Fruit fly (Drosophila melanogaster) whole organism, pupa: Measurements from ENCODE around the gene CG3961.

Experiments used
- CG10348 ChIP-seq: fragments of 200-800 bp; sonication (Bioruptor generic); IDR thresholded peaks from 2 replicates; pipeline ENCODE4 v1.3.6; 2022; ENCODE audit warnings: missing biosample characterization, missing genetic modification characterization
- CG12605 ChIP-seq: fragments of 200-800 bp; sonication (Bioruptor generic); IDR thresholded peaks from 2 replicates; pipeline ENCODE4 v1.3.6; 2022; ENCODE audit warnings: missing biosample characterization, missing genetic modification characterization
- CG13204 ChIP-seq: fragments of 200-800 bp; sonication (Bioruptor generic); optimal IDR thresholded peaks from 2 replicates; lab custom pipeline; 2018; ENCODE audit warnings: missing biosample characterization, mild to moderate bottlenecking, missing genetic modification characterization, moderate library complexity
- CG14655 ChIP-seq: fragments of 200-800 bp; sonication (Bioruptor generic); optimal IDR thresholded peaks from 3 replicates; lab custom pipeline; 2017; ENCODE audit warnings: mild to moderate bottlenecking, missing biosample characterization, missing genetic modification reagents, missing genetic modification characterization
- CG15710 ChIP-seq: fragments of 200-800 bp; sonication (Bioruptor generic); optimal IDR thresholded peaks from 2 replicates; lab custom pipeline; 2018; ENCODE audit warnings: missing biosample characterization, mild to moderate bottlenecking, missing genetic modification characterization, moderate library complexity
- CG17806 ChIP-seq: fragments of 200-800 bp; sonication (Bioruptor generic); optimal IDR thresholded peaks from 2 replicates; lab custom pipeline; 2018; ENCODE audit warnings: missing biosample characterization, mild to moderate bottlenecking, missing genetic modification characterization, moderate library complexity
- CG32121 ChIP-seq: fragments of 200-800 bp; sonication (Bioruptor generic); IDR thresholded peaks from 2 replicates; pipeline ENCODE4 v1.3.6; 2022; ENCODE audit warnings: missing biosample characterization, missing genetic modification characterization
- CG34367 ChIP-seq: fragments of 200-800 bp; sonication (Bioruptor generic); optimal IDR thresholded peaks from 2 replicates; lab custom pipeline; 2018; ENCODE audit warnings: missing biosample characterization, mild to moderate bottlenecking, missing genetic modification characterization
- CG4496 ChIP-seq: fragments of 200-800 bp; sonication (Bioruptor generic); IDR thresholded peaks from 3 replicates; pipeline ENCODE4 v1.3.6; 2022; ENCODE audit warnings: missing biosample characterization, missing genetic modification characterization
- CG8159 ChIP-seq: fragments of 200-800 bp; sonication (Bioruptor generic); optimal IDR thresholded peaks from 3 replicates; lab custom pipeline; 2018; ENCODE audit warnings: missing biosample characterization, mild to moderate bottlenecking, missing genetic modification characterization, moderate library complexity
- CG8301 ChIP-seq: fragments of 200-800 bp; sonication (Bioruptor generic); optimal IDR thresholded peaks from 2 replicates; lab custom pipeline; 2018; ENCODE audit warnings: missing biosample characterization, mild to moderate bottlenecking, missing genetic modification characterization
- CG9948 ChIP-seq: fragments of 200-800 bp; sonication (Bioruptor generic); optimal IDR thresholded peaks from 2 replicates; lab custom pipeline; 2018; ENCODE audit warnings: missing biosample characterization, mild to moderate bottlenecking, missing genetic modification characterization, moderate library complexity
- D1 ChIP-seq: fragments of 200-800 bp; sonication (Bioruptor generic); optimal IDR thresholded peaks from 2 replicates; lab custom pipeline; 2018; ENCODE audit warnings: missing biosample characterization, mild to moderate bottlenecking, missing genetic modification characterization, moderate library complexity
- EcR ChIP-seq: fragments of 200-800 bp; sonication (Bioruptor generic); optimal IDR thresholded peaks from 3 replicates; lab custom pipeline; 2019; ENCODE audit warnings: missing biosample characterization, missing genetic modification characterization, mild to moderate bottlenecking, moderate library complexity, missing genetic modification reagents
- Ets98B ChIP-seq: fragments of 200-800 bp; sonication (Bioruptor generic); IDR thresholded peaks from 2 replicates; pipeline ENCODE4 v1.3.6; 2022; ENCODE audit warnings: missing biosample characterization, missing genetic modification characterization
- Pif1A ChIP-seq: fragments of 200-800 bp; sonication (Bioruptor generic); optimal IDR thresholded peaks from 3 replicates; lab custom pipeline; 2016; ENCODE audit warnings: missing biosample characterization, missing genetic modification characterization
- Pif1B ChIP-seq: fragments of 200-800 bp; sonication (Bioruptor generic); optimal IDR thresholded peaks from 3 replicates; lab custom pipeline; 2016; ENCODE audit warnings: missing biosample characterization, missing genetic modification characterization
- Snoo ChIP-seq: fragments of 200-800 bp; sonication (Bioruptor generic); optimal IDR thresholded peaks from 3 replicates; lab custom pipeline; 2017; ENCODE audit warnings: missing biosample characterization, mild to moderate bottlenecking, missing genetic modification characterization, inconsistent platforms
- fd96Ca ChIP-seq: fragments of 200-800 bp; sonication (Bioruptor generic); IDR thresholded peaks from 3 replicates; pipeline ENCODE4 v1.3.6; 2022; ENCODE audit warnings: missing biosample characterization, missing genetic modification characterization
- gl ChIP-seq: fragments of 200-800 bp; sonication (Bioruptor generic); optimal IDR thresholded peaks from 2 replicates; lab custom pipeline; 2018; ENCODE audit warnings: missing biosample characterization, mild to moderate bottlenecking, missing genetic modification characterization
- rn ChIP-seq: fragments of 200-800 bp; sonication (Bioruptor generic); IDR thresholded peaks from 2 replicates; pipeline ENCODE4 v1.3.6; 2022; ENCODE audit warnings: missing biosample characterization, missing genetic modification characterization

The CG3961 gene

DNA sequence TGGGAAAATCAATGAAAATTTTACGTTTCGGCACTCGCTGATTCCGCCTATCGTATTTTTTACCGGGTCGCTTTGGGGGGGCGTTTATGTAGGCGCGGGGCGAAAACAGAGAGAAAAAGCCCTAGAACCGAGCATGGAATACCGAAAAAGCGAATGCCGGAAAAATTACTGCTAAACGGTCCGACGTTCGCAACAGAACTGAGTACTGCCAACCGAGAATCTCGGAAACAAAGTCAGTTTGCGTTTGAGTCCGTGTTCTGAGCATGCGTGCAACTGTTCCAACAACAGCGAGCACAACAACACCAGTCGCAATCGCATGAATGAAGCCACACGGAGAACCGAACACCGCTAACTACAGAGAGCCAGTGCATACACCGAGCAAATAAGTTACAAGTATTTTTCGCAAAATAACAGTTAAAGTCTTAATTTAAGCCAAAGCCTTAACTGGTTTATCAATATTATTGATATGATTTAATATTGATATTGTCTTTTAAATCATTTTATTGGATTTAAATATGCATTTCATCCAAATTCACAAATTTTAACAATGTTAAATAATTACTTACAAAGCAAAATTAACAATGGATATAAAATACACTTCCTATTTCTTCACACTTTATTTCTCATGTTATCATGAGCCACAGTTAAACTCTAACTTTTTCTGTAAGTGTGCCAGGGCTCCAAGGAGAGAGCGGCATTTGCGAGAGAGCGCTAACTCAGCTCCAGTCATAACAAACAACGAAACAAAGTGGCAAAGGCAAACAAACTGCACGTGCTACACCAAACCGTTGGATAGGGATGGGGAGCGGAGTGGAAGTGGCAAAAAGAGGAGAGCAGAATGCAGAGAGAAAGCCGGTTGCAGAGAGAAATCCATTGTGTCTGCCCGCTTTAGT lies at the start of gene CG3961:
CG3961 (minus strand) TSS at position 201 of the 893 bp plus-strand sequence.
- peak; percentile 96 for TF ChIP-seq Pif1B (GFP tag; lab: Kevin White, UChicago)
- peak; percentile 99 for TF ChIP-seq Snoo
- peak; percentile 99 for TF ChIP-seq CG8301 (tag; lab: Kevin White, UChicago)
- TF ChIP-seq Ets98B (GFP tag; lab: Robert Waterston, UW), result peak; percentile 80
- TF ChIP-seq CG4496, result peak; percentile 88
- TF ChIP-seq CG12605 (GFP tag; lab: Robert Waterston, UW), result peak; percentile 81
- TF ChIP-seq Pif1A, result peak; percentile 94
- TF ChIP-seq CG34367 (tag; lab: Kevin White, UChicago), result peak; percentile 99
- TF ChIP-seq CG17806, result peak; percentile 99
- peak; percentile 100 for TF ChIP-seq CG14655 (GFP tag; lab: Kevin White, UChicago)
- TF ChIP-seq EcR (GFP tag; lab: Kevin White, UChicago), result peak; percentile 70
- peak; percentile 69; the same call in 1 of the 2 replicates for TF ChIP-seq CG10348 (GFP tag; lab: Robert Waterston, UW)
- peak; percentile 99 for TF ChIP-seq CG15710 (tag; lab: Kevin White, UChicago)
- TF ChIP-seq CG32121 (GFP tag; lab: Robert Waterston, UW), result peak; percentile 95
- peak; percentile 98 for TF ChIP-seq D1 (tag; lab: Kevin White, UChicago)
- peak; percentile 81 for TF ChIP-seq rn (GFP tag; lab: Robert Waterston, UW)
- TF ChIP-seq gl (tag; lab: Kevin White, UChicago), result peak; percentile 90
- peak; percentile 99 for TF ChIP-seq CG9948 (tag; lab: Kevin White, UChicago)
- TF ChIP-seq CG13204, result peak; percentile 94
- peak; percentile 65; the same call in 2 of the 3 replicates for TF ChIP-seq fd96Ca
- TF ChIP-seq CG8159 (tag; lab: Kevin White, UChicago), result peak; percentile 98

dm6 chr3L:18924790-18925189 lies 34.5 kb upstream of the CG3961 start, which contains the start of gene CG43049:
TSS of gene CG43049 (plus strand) at chr3L:18925090.
- TF ChIP-seq CG32121 (GFP tag; lab: Robert Waterston, UW) (no peak), CG17806 (no peak), CG8159 (tag; lab: Kevin White, UChicago) (no peak), CG14655 (GFP tag; lab: Kevin White, UChicago) (no peak), CG4496 (no peak), fd96Ca (no peak), gl (tag; lab: Kevin White, UChicago) (no peak), CG13204 (no peak), CG9948 (tag; lab: Kevin White, UChicago) (no peak), Pif1B (GFP tag; lab: Kevin White, UChicago) (no peak), CG8301 (tag; lab: Kevin White, UChicago) (no peak), CG34367 (tag; lab: Kevin White, UChicago) (no peak), CG12605 (GFP tag; lab: Robert Waterston, UW) (no peak)

dm6 chr3L:18922086-18922485 lies 31.8 kb upstream of the CG3961 start, which contains the start of gene CG3819:
TSS of gene CG3819 (minus strand) at chr3L:18922108.
- no peak for TF ChIP-seq CG14655 (GFP tag; lab: Kevin White, UChicago)
- no peak for TF ChIP-seq CG4496
- no peak for TF ChIP-seq Pif1A
- TF ChIP-seq CG9948 (tag; lab: Kevin White, UChicago), result no peak
- no peak for TF ChIP-seq fd96Ca
- TF ChIP-seq Pif1B (GFP tag; lab: Kevin White, UChicago), result no peak
- TF ChIP-seq CG32121 (GFP tag; lab: Robert Waterston, UW), result no peak
- TF ChIP-seq Ets98B (GFP tag; lab: Robert Waterston, UW), result no peak
- no peak for TF ChIP-seq Snoo
- TF ChIP-seq CG12605 (GFP tag; lab: Robert Waterston, UW), result no peak

- TF ChIP-seq fd96Ca (no peak), Pif1B (GFP tag; lab: Kevin White, UChicago) (no peak), CG8159 (tag; lab: Kevin White, UChicago) (no peak), Ets98B (GFP tag; lab: Robert Waterston, UW) (no peak), CG17806 (no peak), CG8301 (tag; lab: Kevin White, UChicago) (no peak), Snoo (no peak), CG14655 (GFP tag; lab: Kevin White, UChicago) (no peak), D1 (tag; lab: Kevin White, UChicago) (no peak), CG12605 (GFP tag; lab: Robert Waterston, UW) (no peak), rn (GFP tag; lab: Robert Waterston, UW) (no peak), CG15710 (tag; lab: Kevin White, UChicago) (no peak), CG10348 (GFP tag; lab: Robert Waterston, UW) (no peak), CG32121 (GFP tag; lab: Robert Waterston, UW) (no peak), CG9948 (tag; lab: Kevin White, UChicago) (no peak), EcR (GFP tag; lab: Kevin White, UChicago) (no peak), Pif1A (no peak), gl (tag; lab: Kevin White, UChicago) (no peak)
These were observed 29.9 kb upstream of the CG3961 start, which contains the start of gene CG18223 for dm6 chr3L:18920219-18920618. TSS of gene CG18223 (minus strand) at chr3L:18920319.

dm6 chr3L:18917281-18917680 lies 27.0 kb upstream of the CG3961 start, which contains the start of gene CG6839:
TSS of gene CG6839 (plus strand) at chr3L:18917581.
- TF ChIP-seq EcR (GFP tag; lab: Kevin White, UChicago), result no peak
- TF ChIP-seq CG10348 (GFP tag; lab: Robert Waterston, UW), result no peak
- TF ChIP-seq CG8159 (tag; lab: Kevin White, UChicago), result no peak
- TF ChIP-seq Pif1B (GFP tag; lab: Kevin White, UChicago), result no peak
- TF ChIP-seq CG8301 (tag; lab: Kevin White, UChicago), result no peak
- TF ChIP-seq rn (GFP tag; lab: Robert Waterston, UW), result no peak
- no peak for TF ChIP-seq CG14655 (GFP tag; lab: Kevin White, UChicago)
- no peak for TF ChIP-seq CG13204
- TF ChIP-seq CG17806, result no peak
- no peak for TF ChIP-seq CG12605 (GFP tag; lab: Robert Waterston, UW)
- no peak for TF ChIP-seq CG15710 (tag; lab: Kevin White, UChicago)
- TF ChIP-seq gl (tag; lab: Kevin White, UChicago), result no peak
- TF ChIP-seq fd96Ca, result no peak
- TF ChIP-seq CG9948 (tag; lab: Kevin White, UChicago), result no peak
- TF ChIP-seq D1 (tag; lab: Kevin White, UChicago), result no peak
- no peak for TF ChIP-seq Pif1A
- TF ChIP-seq CG34367 (tag; lab: Kevin White, UChicago), result no peak
- TF ChIP-seq Snoo, result no peak
- no peak for TF ChIP-seq Ets98B (GFP tag; lab: Robert Waterston, UW)
- no peak for TF ChIP-seq CG32121 (GFP tag; lab: Robert Waterston, UW)
